Fruit fly (Drosophila melanogaster) whole organism, pupa: Measurements from ENCODE around the gene Daxx.

Experiments used
- CG10348 ChIP-seq: fragments of 200-800 bp; sonication (Bioruptor generic); IDR thresholded peaks from 2 replicates; pipeline ENCODE4 v1.3.6; 2022; ENCODE audit warnings: missing biosample characterization, missing genetic modification characterization
- CG12605 ChIP-seq: fragments of 200-800 bp; sonication (Bioruptor generic); IDR thresholded peaks from 2 replicates; pipeline ENCODE4 v1.3.6; 2022; ENCODE audit warnings: missing biosample characterization, missing genetic modification characterization
- CG13204 ChIP-seq: fragments of 200-800 bp; sonication (Bioruptor generic); optimal IDR thresholded peaks from 2 replicates; lab custom pipeline; 2018; ENCODE audit warnings: missing biosample characterization, mild to moderate bottlenecking, missing genetic modification characterization, moderate library complexity
- CG14655 ChIP-seq: fragments of 200-800 bp; sonication (Bioruptor generic); optimal IDR thresholded peaks from 3 replicates; lab custom pipeline; 2017; ENCODE audit warnings: mild to moderate bottlenecking, missing biosample characterization, missing genetic modification reagents, missing genetic modification characterization
- CG15710 ChIP-seq: fragments of 200-800 bp; sonication (Bioruptor generic); optimal IDR thresholded peaks from 2 replicates; lab custom pipeline; 2018; ENCODE audit warnings: missing biosample characterization, mild to moderate bottlenecking, missing genetic modification characterization, moderate library complexity
- CG17806 ChIP-seq: fragments of 200-800 bp; sonication (Bioruptor generic); optimal IDR thresholded peaks from 2 replicates; lab custom pipeline; 2018; ENCODE audit warnings: missing biosample characterization, mild to moderate bottlenecking, missing genetic modification characterization, moderate library complexity
- CG32121 ChIP-seq: fragments of 200-800 bp; sonication (Bioruptor generic); IDR thresholded peaks from 2 replicates; pipeline ENCODE4 v1.3.6; 2022; ENCODE audit warnings: missing biosample characterization, missing genetic modification characterization
- CG34367 ChIP-seq: fragments of 200-800 bp; sonication (Bioruptor generic); optimal IDR thresholded peaks from 2 replicates; lab custom pipeline; 2018; ENCODE audit warnings: missing biosample characterization, mild to moderate bottlenecking, missing genetic modification characterization
- CG4496 ChIP-seq: fragments of 200-800 bp; sonication (Bioruptor generic); IDR thresholded peaks from 3 replicates; pipeline ENCODE4 v1.3.6; 2022; ENCODE audit warnings: missing biosample characterization, missing genetic modification characterization
- CG8159 ChIP-seq: fragments of 200-800 bp; sonication (Bioruptor generic); optimal IDR thresholded peaks from 3 replicates; lab custom pipeline; 2018; ENCODE audit warnings: missing biosample characterization, mild to moderate bottlenecking, missing genetic modification characterization, moderate library complexity
- CG8301 ChIP-seq: fragments of 200-800 bp; sonication (Bioruptor generic); optimal IDR thresholded peaks from 2 replicates; lab custom pipeline; 2018; ENCODE audit warnings: missing biosample characterization, mild to moderate bottlenecking, missing genetic modification characterization
- CG9948 ChIP-seq: fragments of 200-800 bp; sonication (Bioruptor generic); optimal IDR thresholded peaks from 2 replicates; lab custom pipeline; 2018; ENCODE audit warnings: missing biosample characterization, mild to moderate bottlenecking, missing genetic modification characterization, moderate library complexity
- D1 ChIP-seq: fragments of 200-800 bp; sonication (Bioruptor generic); optimal IDR thresholded peaks from 2 replicates; lab custom pipeline; 2018; ENCODE audit warnings: missing biosample characterization, mild to moderate bottlenecking, missing genetic modification characterization, moderate library complexity
- EcR ChIP-seq: fragments of 200-800 bp; sonication (Bioruptor generic); optimal IDR thresholded peaks from 3 replicates; lab custom pipeline; 2019; ENCODE audit warnings: missing biosample characterization, missing genetic modification characterization, mild to moderate bottlenecking, moderate library complexity, missing genetic modification reagents
- Ets98B ChIP-seq: fragments of 200-800 bp; sonication (Bioruptor generic); IDR thresholded peaks from 2 replicates; pipeline ENCODE4 v1.3.6; 2022; ENCODE audit warnings: missing biosample characterization, missing genetic modification characterization
- Pif1A ChIP-seq: fragments of 200-800 bp; sonication (Bioruptor generic); optimal IDR thresholded peaks from 3 replicates; lab custom pipeline; 2016; ENCODE audit warnings: missing biosample characterization, missing genetic modification characterization
- Pif1B ChIP-seq: fragments of 200-800 bp; sonication (Bioruptor generic); optimal IDR thresholded peaks from 3 replicates; lab custom pipeline; 2016; ENCODE audit warnings: missing biosample characterization, missing genetic modification characterization
- Snoo ChIP-seq: fragments of 200-800 bp; sonication (Bioruptor generic); optimal IDR thresholded peaks from 3 replicates; lab custom pipeline; 2017; ENCODE audit warnings: missing biosample characterization, mild to moderate bottlenecking, missing genetic modification characterization, inconsistent platforms
- fd96Ca ChIP-seq: fragments of 200-800 bp; sonication (Bioruptor generic); IDR thresholded peaks from 3 replicates; pipeline ENCODE4 v1.3.6; 2022; ENCODE audit warnings: missing biosample characterization, missing genetic modification characterization
- gl ChIP-seq: fragments of 200-800 bp; sonication (Bioruptor generic); optimal IDR thresholded peaks from 2 replicates; lab custom pipeline; 2018; ENCODE audit warnings: missing biosample characterization, mild to moderate bottlenecking, missing genetic modification characterization
- rn ChIP-seq: fragments of 200-800 bp; sonication (Bioruptor generic); IDR thresholded peaks from 2 replicates; pipeline ENCODE4 v1.3.6; 2022; ENCODE audit warnings: missing biosample characterization, missing genetic modification characterization

The Daxx gene

dm6 chr2L:6500648-6501325, 20.1 kb downstream of the Daxx start:
- TF ChIP-seq CG12605 (GFP tag; lab: Robert Waterston, UW), result no peak
- no peak for TF ChIP-seq CG9948
- TF ChIP-seq, all 21 proteins: peak for 0

DNA sequence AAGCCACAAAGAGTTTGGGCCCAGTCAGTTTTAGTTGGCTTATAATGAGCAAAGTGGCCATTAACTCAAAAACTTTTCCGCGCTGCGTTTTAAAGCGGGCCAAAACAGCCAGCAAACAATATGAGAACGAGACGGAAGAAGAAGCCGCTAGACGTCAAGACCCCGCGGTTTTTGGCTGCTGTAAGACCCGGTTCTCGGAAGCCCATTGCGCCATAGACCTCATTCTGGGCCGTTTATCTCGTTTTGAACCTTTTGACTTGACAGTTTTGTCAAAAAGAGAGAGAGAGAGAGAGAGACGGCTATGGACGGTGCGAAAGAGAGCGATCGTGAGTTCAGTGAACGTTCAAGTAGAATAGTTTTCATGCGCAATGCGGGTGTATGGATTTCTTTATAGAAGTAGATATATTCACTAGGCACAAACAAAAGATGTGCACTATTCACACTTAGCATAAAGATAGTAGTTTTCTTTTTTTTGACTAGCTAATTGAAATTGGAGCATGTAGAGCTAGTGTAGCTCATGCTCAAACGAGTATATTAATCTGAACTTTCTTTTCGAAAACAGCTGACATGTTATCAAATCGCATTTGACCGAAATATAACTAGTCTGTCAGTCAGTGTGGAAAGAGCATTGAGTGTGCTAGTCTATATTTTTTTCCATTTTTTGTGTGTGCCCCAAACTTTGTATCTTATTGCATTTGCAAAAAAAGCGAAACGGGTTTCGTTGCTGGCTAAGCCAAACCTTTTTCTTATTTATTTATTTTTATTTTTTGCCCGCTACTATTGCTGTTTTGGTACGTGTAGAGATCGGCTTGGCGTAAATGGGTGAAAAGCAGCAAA, 22.4 kb downstream of the Daxx start:
- TF ChIP-seq CG13204, result no peak
- TF ChIP-seq CG9948, result no peak
- TF ChIP-seq rn (GFP tag; lab: Robert Waterston, UW), result 0 out of 2 replicates have a peak, but pooled peaks have one; percentile 8
- TF ChIP-seq CG12605 (GFP tag; lab: Robert Waterston, UW), result peak; percentile 65; the same call in 1 of the 2 replicates
- no peak for TF ChIP-seq CG32121 (GFP tag; lab: Robert Waterston, UW)
- TF ChIP-seq CG4496 (GFP tag; lab: Robert Waterston, UW), result no peak; the same call in 2 of the 3 replicates
- TF ChIP-seq CG10348 (GFP tag; lab: Robert Waterston, UW), result no peak
- TF ChIP-seq CG15710 (tag; lab: Kevin White, UChicago), result no peak
- no peak for TF ChIP-seq CG34367 (tag; lab: Kevin White, UChicago)
- no peak for TF ChIP-seq CG14655 (GFP tag; lab: Kevin White, UChicago)
- no peak for TF ChIP-seq gl (tag; lab: Kevin White, UChicago)
- peak; percentile 50; the same call in 1 of the 3 replicates for TF ChIP-seq fd96Ca (GFP tag; lab: Robert Waterston, UW)
- no peak for TF ChIP-seq Pif1B
- TF ChIP-seq CG8159, result no peak
- TF ChIP-seq EcR, result peak; percentile 31
- TF ChIP-seq Ets98B, result peak; percentile 37; the same call in 1 of the 2 replicates
- TF ChIP-seq, all 21 proteins: peak for 5

DNA sequence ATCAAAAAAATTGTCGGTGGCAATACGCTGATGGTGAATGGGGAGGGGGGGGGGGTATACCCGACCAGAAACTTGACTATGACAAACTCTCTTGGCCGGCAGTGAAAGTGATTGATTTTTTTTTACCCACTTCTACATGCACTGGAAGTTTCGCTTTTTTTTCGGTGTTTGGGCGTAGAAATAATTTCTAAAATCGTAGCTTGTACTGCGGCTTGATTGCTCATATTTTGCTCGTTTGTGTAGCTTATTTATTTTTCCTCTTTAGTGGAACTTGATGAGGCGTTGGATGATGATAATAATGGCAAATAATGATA, 23.0 kb downstream of the Daxx start:
- no peak for TF ChIP-seq CG10348 (GFP tag; lab: Robert Waterston, UW)
- TF ChIP-seq CG32121 (GFP tag; lab: Robert Waterston, UW), result no peak
- no peak for TF ChIP-seq CG8301 (tag; lab: Kevin White, UChicago)
- TF ChIP-seq CG14655 (GFP tag; lab: Kevin White, UChicago), result no peak
- no peak for TF ChIP-seq CG8159
- no peak for TF ChIP-seq Snoo (tag; lab: Kevin White, UChicago)
- TF ChIP-seq gl (tag; lab: Kevin White, UChicago), result no peak
- no peak for TF ChIP-seq D1
- no peak for TF ChIP-seq CG4496 (GFP tag; lab: Robert Waterston, UW)

- TF ChIP-seq CG10348 (GFP tag; lab: Robert Waterston, UW) (no peak), CG32121 (GFP tag; lab: Robert Waterston, UW) (0 out of 2 replicates have a peak, but pooled peaks have one; percentile 42), CG17806 (tag; lab: Kevin White, UChicago) (peak; percentile 59), CG15710 (tag; lab: Kevin White, UChicago) (peak; percentile 64), CG34367 (tag; lab: Kevin White, UChicago) (no peak), CG12605 (GFP tag; lab: Robert Waterston, UW) (no peak), CG9948 (peak; percentile 49), gl (tag; lab: Kevin White, UChicago) (no peak), CG4496 (GFP tag; lab: Robert Waterston, UW) (peak; percentile 77), Pif1B (peak; percentile 36), D1 (no peak), Ets98B (peak; percentile 62; the same call in 1 of the 2 replicates), Snoo (tag; lab: Kevin White, UChicago) (peak; percentile 13), EcR (no peak), CG13204 (no peak), fd96Ca (GFP tag; lab: Robert Waterston, UW) (no peak), Pif1A (peak; percentile 64), CG14655 (GFP tag; lab: Kevin White, UChicago) (peak; percentile 63), rn (GFP tag; lab: Robert Waterston, UW) (no peak), CG8159 (no peak), CG8301 (tag; lab: Kevin White, UChicago) (peak; percentile 64)
- TF ChIP-seq, all 21 proteins: peak for 11
Observed at dm6 chr2L:6508666-6509065, 27.9 kb downstream of the Daxx start.

DNA sequence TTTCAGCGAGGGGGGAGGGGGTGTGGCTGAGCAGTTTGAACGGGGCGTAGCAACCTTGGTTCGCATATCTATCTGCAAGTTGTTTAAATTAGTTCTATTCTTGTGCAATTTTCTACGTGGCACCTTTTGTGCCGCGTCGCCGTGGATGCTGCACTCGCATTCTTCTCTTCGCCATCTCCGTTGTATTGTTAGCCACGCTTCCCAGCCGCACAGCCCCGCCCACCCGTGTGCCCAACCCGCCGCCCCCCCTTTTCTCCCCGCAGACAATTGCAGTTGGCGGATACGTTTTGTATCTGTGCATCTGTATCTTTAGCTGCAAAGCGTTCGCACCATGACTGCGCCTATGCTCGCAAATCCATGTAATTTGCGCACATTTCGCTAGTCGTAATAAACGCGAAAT, 33.2 kb downstream of the Daxx start:
- TF ChIP-seq CG32121 (GFP tag; lab: Robert Waterston, UW) (peak; percentile 75), fd96Ca (GFP tag; lab: Robert Waterston, UW) (peak; percentile 68; the same call in 2 of the 3 replicates), CG12605 (GFP tag; lab: Robert Waterston, UW) (no peak), Ets98B (peak; percentile 58), CG4496 (GFP tag; lab: Robert Waterston, UW) (0 out of 3 replicates have a peak, but pooled peaks have one; percentile 45)

DNA sequence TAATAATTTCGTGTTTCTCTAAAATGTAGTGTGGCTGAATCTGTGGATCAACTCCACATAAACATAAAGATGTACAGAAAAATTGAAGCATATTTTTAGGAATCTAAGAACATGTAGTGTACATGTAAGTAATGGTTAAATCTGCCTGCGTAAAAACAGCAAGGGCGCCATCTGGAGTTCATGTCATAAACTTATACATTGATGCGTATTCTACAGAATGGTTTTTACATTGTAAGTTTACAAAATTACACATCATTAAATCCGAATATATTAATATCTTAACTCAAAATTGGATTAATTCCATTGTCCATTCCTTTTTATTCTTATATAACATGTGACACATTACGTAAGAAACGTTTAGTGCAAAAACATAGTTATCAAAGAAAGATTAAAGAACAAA, 46.3 kb downstream of the Daxx start:
- TF ChIP-seq D1 (peak; percentile 29), EcR (no peak), CG34367 (tag; lab: Kevin White, UChicago) (no peak), CG12605 (GFP tag; lab: Robert Waterston, UW) (no peak)
